Fruit fly (Drosophila melanogaster) whole organism, embryonic: ENCODE measurements around the gene CG34028.

Experiments
- Aef1 ChIP-seq: fragments of 200-800 bp; sonication (Bioruptor generic); IDR thresholded peaks from 3 replicates; pipeline ENCODE4 v1.3.6; 2022; ENCODE audit warnings: missing biosample characterization, missing genetic modification characterization
- Antp ChIP-seq: fragments of 200-800 bp; sonication (Bioruptor generic); optimal IDR thresholded peaks from 3 replicates; lab custom pipeline; 2016; ENCODE audit warnings: missing biosample characterization, missing genetic modification characterization
- Atf6 ChIP-seq: fragments of 200-800 bp; sonication (Bioruptor generic); IDR thresholded peaks from 2 replicates; pipeline ENCODE4 v1.3.6; 2022; ENCODE audit warnings: missing biosample characterization, missing genetic modification characterization
- CG10147 ChIP-seq: fragments of 200-800 bp; sonication (Bioruptor generic); optimal IDR thresholded peaks from 2 replicates; lab custom pipeline; 2019; ENCODE audit warnings: missing biosample characterization, mild to moderate bottlenecking, missing genetic modification characterization, moderate library complexity
- CG10543 ChIP-seq: fragments of 200-800 bp; sonication (Bioruptor generic); optimal IDR thresholded peaks from 3 replicates; lab custom pipeline; 2017; ENCODE audit warnings: missing biosample characterization, mild to moderate bottlenecking, missing genetic modification characterization, moderate library complexity
- CG11398 ChIP-seq: fragments of 200-800 bp; sonication (Bioruptor generic); optimal IDR thresholded peaks from 2 replicates; lab custom pipeline; 2016; ENCODE audit warnings: missing biosample characterization, missing genetic modification characterization
- CG12104 ChIP-seq: fragments of 200-800 bp; sonication (Bioruptor generic); optimal IDR thresholded peaks from 3 replicates; lab custom pipeline; 2016; ENCODE audit warnings: missing biosample characterization, missing genetic modification characterization
- CG12236 ChIP-seq: fragments of 200-800 bp; sonication (Bioruptor generic); optimal IDR thresholded peaks from 2 replicates; lab custom pipeline; 2016; ENCODE audit warnings: missing biosample characterization, missing genetic modification characterization
- CG1233 ChIP-seq: fragments of 200-800 bp; sonication (Bioruptor generic); optimal IDR thresholded peaks from 4 replicates; lab custom pipeline; 2018; ENCODE audit warnings: missing biosample characterization, mild to moderate bottlenecking, missing genetic modification characterization
- CG15269 ChIP-seq: fragments of 200-800 bp; sonication (Bioruptor generic); optimal IDR thresholded peaks from 2 replicates; lab custom pipeline; 2018; ENCODE audit warnings: missing biosample characterization, mild to moderate bottlenecking, missing genetic modification characterization, moderate library complexity
- CG1647 ChIP-seq: fragments of 200-800 bp; sonication (Bioruptor generic); optimal IDR thresholded peaks from 3 replicates; lab custom pipeline; 2016; ENCODE audit warnings: missing biosample characterization, missing genetic modification characterization
- CG16815 ChIP-seq: fragments of 200-800 bp; sonication (Bioruptor generic); optimal IDR thresholded peaks from 3 replicates; lab custom pipeline; 2017; ENCODE audit warnings: missing biosample characterization, mild to moderate bottlenecking, missing genetic modification characterization
- CG17359 ChIP-seq: fragments of 200-800 bp; sonication (Bioruptor generic); optimal IDR thresholded peaks from 3 replicates; lab custom pipeline; 2018; ENCODE audit warnings: missing biosample characterization, mild to moderate bottlenecking, missing genetic modification characterization, moderate library complexity
- CG18599 ChIP-seq: fragments of 200-800 bp; sonication (Bioruptor generic); optimal IDR thresholded peaks from 3 replicates; lab custom pipeline; 2017; ENCODE audit warnings: missing biosample characterization, missing genetic modification characterization, mild to moderate bottlenecking, moderate library complexity, missing genetic modification reagents
- CG18764 ChIP-seq: fragments of 200-800 bp; sonication (Bioruptor generic); optimal IDR thresholded peaks from 3 replicates; lab custom pipeline; 2016; ENCODE audit warnings: missing biosample characterization, missing genetic modification characterization
- CG2116 ChIP-seq: fragments of 200-800 bp; sonication (Bioruptor generic); optimal IDR thresholded peaks from 3 replicates; lab custom pipeline; 2018; ENCODE audit warnings: missing biosample characterization, mild to moderate bottlenecking, missing genetic modification characterization
- CG2129 ChIP-seq: fragments of 200-800 bp; sonication (Bioruptor generic); IDR thresholded peaks from 2 replicates; pipeline ENCODE4 v1.3.6; 2022; ENCODE audit warnings: missing biosample characterization, missing genetic modification characterization; ENCODE audit not compliant: partially characterized antibody
- CG2875 ChIP-seq: fragments of 200-800 bp; sonication (Bioruptor generic); optimal IDR thresholded peaks from 2 replicates; lab custom pipeline; 2017; ENCODE audit warnings: missing biosample characterization, mild to moderate bottlenecking, missing genetic modification characterization, missing genetic modification reagents
- CG32532 ChIP-seq: fragments of 200-800 bp; sonication (Bioruptor generic); IDR thresholded peaks from 2 replicates; pipeline ENCODE4 v1.3.6; 2022; ENCODE audit warnings: missing biosample characterization, missing genetic modification characterization
- CG3281 ChIP-seq: fragments of 200-800 bp; sonication (Bioruptor generic); optimal IDR thresholded peaks from 3 replicates; lab custom pipeline; 2017; ENCODE audit warnings: missing biosample characterization, mild to moderate bottlenecking, missing genetic modification characterization
- CG3726 ChIP-seq: fragments of 200-800 bp; sonication (Bioruptor generic); IDR thresholded peaks from 3 replicates; pipeline ENCODE4, ENCODE4 v1.3.6; 2022; ENCODE audit warnings: missing biosample characterization, missing genetic modification characterization
- CG4328 ChIP-seq: fragments of 200-800 bp; sonication (Bioruptor generic); optimal IDR thresholded peaks from 3 replicates; lab custom pipeline; 2017; ENCODE audit warnings: missing biosample characterization, missing genetic modification reagents, missing genetic modification characterization
- CG6791 ChIP-seq: fragments of 200-800 bp; sonication (Bioruptor generic); IDR thresholded peaks from 3 replicates; pipeline ENCODE4 v1.3.6; 2022; ENCODE audit warnings: missing biosample characterization, missing genetic modification characterization; ENCODE audit not compliant: partially characterized antibody
- CG8478 ChIP-seq: fragments of >200 bp; optimal IDR thresholded peaks from 2 replicates; lab custom pipeline; 2018
- CoRest ChIP-seq: fragments of 200-800 bp; sonication (Bioruptor generic); optimal IDR thresholded peaks from 3 replicates; lab custom pipeline; 2018; ENCODE audit warnings: missing biosample characterization, mild to moderate bottlenecking, missing genetic modification characterization, moderate library complexity
- Hand ChIP-seq: fragments of 200-800 bp; sonication (Bioruptor generic); optimal IDR thresholded peaks from 2 replicates; lab custom pipeline; 2017; ENCODE audit warnings: mild to moderate bottlenecking, missing biosample characterization, missing genetic modification reagents, missing genetic modification characterization
- Hmx ChIP-seq: fragments of 200-800 bp; sonication (Bioruptor generic); optimal IDR thresholded peaks from 2 replicates; lab custom pipeline; 2016; ENCODE audit warnings: missing biosample characterization, missing genetic modification characterization
- Meics ChIP-seq: fragments of 200-800 bp; sonication (Bioruptor generic); optimal IDR thresholded peaks from 2 replicates; lab custom pipeline; 2017; ENCODE audit warnings: missing biosample characterization, mild to moderate bottlenecking, missing genetic modification characterization
- Neu2 ChIP-seq: fragments of 200-800 bp; sonication (Bioruptor generic); optimal IDR thresholded peaks from 3 replicates; lab custom pipeline; 2016; ENCODE audit warnings: missing biosample characterization, missing genetic modification characterization, borderline replicate concordance
- Nf-YB ChIP-seq: fragments of 200-800 bp; sonication (Bioruptor generic); optimal IDR thresholded peaks from 3 replicates; lab custom pipeline; 2019; ENCODE audit warnings: missing biosample characterization, mild to moderate bottlenecking, missing genetic modification characterization, moderate library complexity
- Sry-δ ChIP-seq: fragments of 200-800 bp; sonication (Bioruptor generic); optimal IDR thresholded peaks from 2 replicates; lab custom pipeline; 2016; ENCODE audit warnings: missing biosample characterization, missing genetic modification characterization
- cad ChIP-seq: fragments of >200 bp; optimal IDR thresholded peaks from 2 replicates; lab custom pipeline; 2017; ENCODE audit warnings: missing biosample characterization, missing genetic modification characterization
- cas ChIP-seq: fragments of 200-800 bp; sonication (Bioruptor generic); IDR thresholded peaks from 2 replicates; pipeline ENCODE4 v1.3.6; 2022; ENCODE audit warnings: missing biosample characterization, missing genetic modification characterization
- chn ChIP-seq: fragments of 200-800 bp; sonication (Bioruptor generic); optimal IDR thresholded peaks from 2 replicates; lab custom pipeline; 2016; ENCODE audit warnings: missing biosample characterization, missing genetic modification characterization
- danr ChIP-seq: fragments of 200-800 bp; sonication (Bioruptor generic); IDR thresholded peaks from 2 replicates; pipeline ENCODE4 v1.3.6; 2022; ENCODE audit warnings: missing biosample characterization, missing genetic modification characterization
- disco-r ChIP-seq: fragments of 200-800 bp; sonication (Bioruptor generic); optimal IDR thresholded peaks from 2 replicates; lab custom pipeline; 2016; ENCODE audit warnings: missing biosample characterization, missing genetic modification characterization
- dysf ChIP-seq: fragments of 200-800 bp; sonication (Bioruptor generic); IDR thresholded peaks from 3 replicates; pipeline ENCODE4 v1.3.6; 2022; ENCODE audit warnings: missing biosample characterization, missing genetic modification characterization
- fd96Cb ChIP-seq: fragments of 200-800 bp; sonication (Bioruptor generic); optimal IDR thresholded peaks from 2 replicates; lab custom pipeline; 2018; ENCODE audit warnings: missing biosample characterization, mild to moderate bottlenecking, missing genetic modification characterization, moderate library complexity
- fru ChIP-seq: fragments of >200 bp; optimal IDR thresholded peaks from 2 replicates; lab custom pipeline; 2017
- ftz-f1 ChIP-seq: fragments of 200-800 bp; sonication (Bioruptor generic); optimal IDR thresholded peaks from 2 replicates; lab custom pipeline; 2016; ENCODE audit warnings: missing biosample characterization, missing genetic modification characterization
- gcm ChIP-seq: fragments of 200-800 bp; sonication (Bioruptor generic); optimal IDR thresholded peaks from 2 replicates; lab custom pipeline; 2019; ENCODE audit warnings: missing biosample characterization, mild to moderate bottlenecking, missing genetic modification characterization, moderate library complexity
- grn ChIP-seq: fragments of 200-800 bp; sonication (Bioruptor generic); optimal IDR thresholded peaks from 3 replicates; lab custom pipeline; 2017; ENCODE audit warnings: missing biosample characterization, missing genetic modification characterization
- h ChIP-seq: fragments of >200 bp; optimal IDR thresholded peaks from 2 replicates; lab custom pipeline; 2017
- inv ChIP-seq: fragments of 200-800 bp; sonication (Bioruptor generic); IDR thresholded peaks from 2 replicates; pipeline ENCODE4 v1.3.6; 2022; ENCODE audit warnings: missing biosample characterization, missing genetic modification characterization; ENCODE audit not compliant: partially characterized antibody
- klu ChIP-seq: fragments of 200-800 bp; sonication (Bioruptor generic); IDR thresholded peaks from 2 replicates; pipeline ENCODE4 v1.3.6; 2022; ENCODE audit warnings: missing biosample characterization, missing genetic modification characterization
- peb ChIP-seq: fragments of 200-800 bp; sonication (Bioruptor generic); IDR thresholded peaks from 2 replicates; pipeline ENCODE4 v1.3.6; 2022; ENCODE audit warnings: missing biosample characterization, missing genetic modification characterization
- toy ChIP-seq: fragments of 200-800 bp; sonication (Bioruptor generic); IDR thresholded peaks from 2 replicates; pipeline ENCODE4 v1.3.6; 2022; ENCODE audit warnings: missing biosample characterization, missing genetic modification characterization
- twi ChIP-seq: fragments of 200-800 bp; optimal IDR thresholded peaks from 2 replicates; lab custom pipeline; 2019; ENCODE audit warnings: missing biosample characterization, mild to moderate bottlenecking, missing genetic modification characterization, moderate library complexity

CG34028 gene

DNA sequence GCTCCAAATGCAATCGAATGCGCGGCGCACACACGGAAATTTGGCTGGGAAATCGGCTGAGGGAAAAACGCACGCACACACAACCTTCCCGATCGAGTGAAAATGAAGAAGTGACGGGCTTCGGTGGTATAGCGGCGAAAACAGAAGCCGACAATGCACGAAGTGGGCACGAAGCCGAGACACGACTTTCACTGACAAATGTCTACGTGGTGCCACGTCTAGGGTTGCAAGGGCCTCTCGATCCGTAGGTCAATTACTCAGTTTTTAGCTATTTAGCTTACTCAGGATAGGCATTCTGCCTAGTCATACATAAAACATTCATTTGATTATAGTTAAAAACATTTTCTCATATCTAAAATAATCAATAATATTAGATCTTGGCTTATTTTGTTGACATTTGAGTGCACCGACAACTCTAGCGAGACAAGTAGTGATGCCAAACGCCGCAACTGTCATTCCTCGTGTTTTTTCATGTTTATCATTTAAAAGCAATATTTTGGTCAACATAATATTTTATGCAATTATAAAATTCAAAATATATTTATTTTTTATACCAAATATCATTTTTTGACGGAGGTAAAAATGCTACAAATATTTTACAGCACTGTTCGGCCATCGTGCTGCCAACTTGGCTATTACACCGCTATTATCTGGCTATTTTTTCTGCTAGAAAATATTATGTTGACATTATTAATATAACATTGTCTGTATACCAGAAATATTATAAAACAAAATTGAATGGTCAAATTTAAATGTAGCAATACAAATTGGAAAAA lies 42.4 kb downstream of the CG34028 start (continued):
- no peak for TF ChIP-seq Neu2 (GFP tag; lab: Kevin White, UChicago)
- TF ChIP-seq CG32532 = peak; percentile 94
- TF ChIP-seq CG2116 (GFP tag; lab: Kevin White, UChicago) = peak; percentile 43
- TF ChIP-seq fru (lab: Kevin White, UChicago) = no peak
- TF ChIP-seq CG12104 = peak; percentile 79
- TF ChIP-seq CG10147 (GFP tag; lab: Kevin White, UChicago) = peak; percentile 75
- TF ChIP-seq CG15269 (tag; lab: Kevin White, UChicago) = peak; percentile 88
- peak; percentile 13 for TF ChIP-seq disco-r (GFP tag; lab: Kevin White, UChicago)
- TF ChIP-seq Atf6 = peak; percentile 90
- peak; percentile 90 for TF ChIP-seq CoRest (tag; lab: Kevin White, UChicago)

- TF ChIP-seq CG18599 (GFP tag; lab: Kevin White, UChicago) (peak; percentile 87), gcm (GFP tag; lab: Kevin White, UChicago) (peak; percentile 76), fd96Cb (tag; lab: Kevin White, UChicago) (peak; percentile 66), CG2875 (GFP tag; lab: Kevin White, UChicago) (peak; percentile 90), inv (GFP tag; lab: Robert Waterston, UW) (peak; percentile 62; the same call in 1 of the 2 replicates), dysf (GFP tag; lab: Robert Waterston, UW) (peak; percentile 88), cad (GFP tag; lab: Kevin White, UChicago) (no peak), Nf-YB (GFP tag; lab: Kevin White, UChicago) (peak; percentile 52), CG3281 (GFP tag; lab: Kevin White, UChicago) (peak; percentile 90), CG12236 (peak; percentile 75), CG2129 (peak; percentile 39; the same call in 1 of the 2 replicates), CG6791 (GFP tag; lab: Robert Waterston, UW) (peak; percentile 89), CG10543 (GFP tag; lab: Kevin White, UChicago) (peak; percentile 95), Antp (GFP tag; lab: Kevin White, UChicago) (peak; percentile 86), CG1647 (peak; percentile 70), CG8478 (lab: Kevin White, UChicago) (no peak), danr (GFP tag; lab: Robert Waterston, UW) (peak; percentile 57; the same call in 1 of the 2 replicates), peb (GFP tag; lab: Robert Waterston, UW) (peak; percentile 70), CG3726 (peak; percentile 83; the same call in 2 of the 3 replicates), toy (GFP tag; lab: Robert Waterston, UW) (peak; percentile 84; the same call in 1 of the 2 replicates), grn (GFP tag; lab: Kevin White, UChicago) (no peak), CG17359 (tag; lab: Kevin White, UChicago) (peak; percentile 88), CG16815 (GFP tag; lab: Kevin White, UChicago) (peak; percentile 76), h (lab: Kevin White, UChicago) (no peak), CG11398 (GFP tag; lab: Kevin White, UChicago) (peak; percentile 90), cas (GFP tag; lab: Robert Waterston, UW) (peak; percentile 85), Sry-δ (GFP tag; lab: Kevin White, UChicago) (peak; percentile 78), Meics (GFP tag; lab: Kevin White, UChicago) (peak; percentile 95), Hand (GFP tag; lab: Kevin White, UChicago) (peak; percentile 76), Neu2 (GFP tag; lab: Kevin White, UChicago) (peak; percentile 60), CG4328 (GFP tag; lab: Kevin White, UChicago) (peak; percentile 93), twi (tag; lab: Kevin White, UChicago) (peak; percentile 59), chn (GFP tag; lab: Kevin White, UChicago) (peak; percentile 73), Hmx (no peak), CG1233 (GFP tag; lab: Kevin White, UChicago) (peak; percentile 94), ftz-f1 (peak; percentile 73), Aef1 (GFP tag; lab: Robert Waterston, UW) (peak; percentile 89), klu (peak; percentile 69), CG18764 (GFP tag; lab: Kevin White, UChicago) (peak; percentile 71)
Observed at dm6 chrX:9554346-9554808, 43.1 kb downstream of the CG34028 start, which contains the start of gene RpS28b. Gene RpS28b (plus strand): TSS chrX:9554623.
